Fruit fly (Drosophila melanogaster) whole organism, embryonic: Measurements from ENCODE around the gene CG11842.

Experiments used
- ATbp ChIP-seq: fragments of 200-800 bp; sonication (Bioruptor generic); optimal IDR thresholded peaks from 2 replicates; lab custom pipeline; 2017; ENCODE audit warnings: missing biosample characterization, mild to moderate bottlenecking, missing genetic modification characterization, missing genetic modification reagents
- CG1024 ChIP-seq: fragments of 200-800 bp; sonication (Bioruptor generic); IDR thresholded peaks from 2 replicates; pipeline ENCODE4 v1.3.6; 2022; ENCODE audit warnings: missing biosample characterization, missing genetic modification characterization
- CG10366 ChIP-seq: fragments of 200-800 bp; sonication (Bioruptor generic); IDR thresholded peaks from 2 replicates; pipeline ENCODE4 v1.3.6; 2022; ENCODE audit warnings: missing biosample characterization, missing genetic modification characterization
- CG12942 ChIP-seq: fragments of 200-800 bp; sonication (Bioruptor generic); optimal IDR thresholded peaks from 3 replicates; lab custom pipeline; 2016; ENCODE audit warnings: missing biosample characterization, missing genetic modification characterization
- CG13424 ChIP-seq: fragments of 200-800 bp; sonication (Bioruptor generic); optimal IDR thresholded peaks from 2 replicates; lab custom pipeline; 2019; ENCODE audit warnings: missing biosample characterization, mild to moderate bottlenecking, missing genetic modification characterization, moderate library complexity
- CG14014 ChIP-seq: fragments of 200-800 bp; sonication (Bioruptor generic); IDR thresholded peaks from 2 replicates; pipeline ENCODE4 v1.3.6; 2022; ENCODE audit warnings: missing biosample characterization, missing genetic modification characterization
- CG14441 ChIP-seq: fragments of 200-800 bp; sonication (Bioruptor generic); IDR thresholded peaks from 2 replicates; pipeline ENCODE4 v1.3.6; 2022; ENCODE audit warnings: missing biosample characterization, missing genetic modification characterization
- CG14860 ChIP-seq: fragments of 200-800 bp; sonication (Bioruptor generic); IDR thresholded peaks from 3 replicates; pipeline ENCODE4 v1.3.6; 2022; ENCODE audit warnings: missing biosample characterization, missing genetic modification characterization; ENCODE audit not compliant: partially characterized antibody
- CG14965 ChIP-seq: fragments of 200-800 bp; sonication (Bioruptor generic); optimal IDR thresholded peaks from 2 replicates; lab custom pipeline; 2016; ENCODE audit warnings: missing biosample characterization, missing genetic modification characterization, borderline replicate concordance
- CG15269 ChIP-seq: fragments of 200-800 bp; sonication (Bioruptor generic); optimal IDR thresholded peaks from 2 replicates; lab custom pipeline; 2018; ENCODE audit warnings: missing biosample characterization, mild to moderate bottlenecking, missing genetic modification characterization, moderate library complexity
- CG1529 ChIP-seq: fragments of 200-800 bp; sonication (Bioruptor generic); optimal IDR thresholded peaks from 3 replicates; lab custom pipeline; 2018; ENCODE audit warnings: missing biosample characterization, missing genetic modification characterization
- CG17829 ChIP-seq: fragments of 200-800 bp; optimal IDR thresholded peaks from 2 replicates; lab custom pipeline; 2019; ENCODE audit warnings: missing biosample characterization, mild to moderate bottlenecking, missing genetic modification characterization, moderate library complexity
- CG18619 ChIP-seq: fragments of 200-800 bp; sonication (Bioruptor generic); optimal IDR thresholded peaks from 3 replicates; lab custom pipeline; 2017; ENCODE audit warnings: missing biosample characterization, mild to moderate bottlenecking, missing genetic modification characterization
- CG18764 ChIP-seq: fragments of 200-800 bp; sonication (Bioruptor generic); optimal IDR thresholded peaks from 3 replicates; lab custom pipeline; 2016; ENCODE audit warnings: missing biosample characterization, missing genetic modification characterization
- CG30431 ChIP-seq: fragments of 200-800 bp; sonication (Bioruptor generic); optimal IDR thresholded peaks from 2 replicates; lab custom pipeline; 2017; ENCODE audit warnings: missing biosample characterization, missing genetic modification characterization
- CG43689 ChIP-seq: fragments of 200-800 bp; sonication (Bioruptor generic); IDR thresholded peaks from 2 replicates; pipeline ENCODE4 v1.3.6; 2022; ENCODE audit warnings: missing biosample characterization, missing genetic modification characterization
- CG4617 ChIP-seq: fragments of 200-800 bp; sonication (Bioruptor generic); optimal IDR thresholded peaks from 3 replicates; lab custom pipeline; 2016; ENCODE audit warnings: missing biosample characterization, missing genetic modification characterization, borderline replicate concordance
- CG5180 ChIP-seq: fragments of 200-800 bp; sonication (Bioruptor generic); optimal IDR thresholded peaks from 3 replicates; lab custom pipeline; 2017; ENCODE audit warnings: missing biosample characterization, missing genetic modification characterization, mild to moderate bottlenecking, moderate library complexity, missing genetic modification reagents
- CG8924 ChIP-seq: fragments of 200-800 bp; optimal IDR thresholded peaks from 3 replicates; lab custom pipeline; 2019; ENCODE audit warnings: missing biosample characterization, mild to moderate bottlenecking, missing genetic modification characterization, moderate library complexity
- CHES-1-like ChIP-seq: fragments of 200-800 bp; sonication (Bioruptor generic); optimal IDR thresholded peaks from 2 replicates; lab custom pipeline; 2016; ENCODE audit warnings: missing biosample characterization, missing genetic modification characterization
- CTCF ChIP-seq: fragments of 200-800 bp; sonication (Bioruptor generic); optimal IDR thresholded peaks from 2 replicates; lab custom pipeline; 2017; ENCODE audit warnings: missing biosample characterization, mild to moderate bottlenecking, missing genetic modification characterization, moderate library complexity
- Dip2 ChIP-seq: fragments of 200-800 bp; sonication (Bioruptor generic); IDR thresholded peaks from 2 replicates; pipeline ENCODE4 v1.3.6; 2022; ENCODE audit warnings: missing biosample characterization, missing genetic modification characterization
- ERR ChIP-seq: fragments of 200-800 bp; sonication (Bioruptor generic); optimal IDR thresholded peaks from 2 replicates; lab custom pipeline; 2016; ENCODE audit warnings: missing biosample characterization, missing genetic modification characterization
- Fer1 ChIP-seq: fragments of 200-800 bp; sonication (Bioruptor generic); optimal IDR thresholded peaks from 2 replicates; lab custom pipeline; 2017; ENCODE audit warnings: missing biosample characterization, mild to moderate bottlenecking, missing genetic modification characterization
- GATAe ChIP-seq: fragments of 200-800 bp; sonication (Bioruptor generic); conservative IDR thresholded peaks from 2 replicates; pipeline ENCODE4 v1.3.6; 2022; ENCODE audit warnings: missing biosample characterization, missing genetic modification characterization
- H15 ChIP-seq: fragments of 200-800 bp; sonication (Bioruptor generic); IDR thresholded peaks from 3 replicates; pipeline ENCODE4 v1.3.6; 2022; ENCODE audit warnings: missing biosample characterization, missing genetic modification characterization
- Hmx ChIP-seq: fragments of 200-800 bp; sonication (Bioruptor generic); optimal IDR thresholded peaks from 2 replicates; lab custom pipeline; 2016; ENCODE audit warnings: missing biosample characterization, missing genetic modification characterization
- Meics ChIP-seq: fragments of 200-800 bp; sonication (Bioruptor generic); optimal IDR thresholded peaks from 2 replicates; lab custom pipeline; 2017; ENCODE audit warnings: missing biosample characterization, mild to moderate bottlenecking, missing genetic modification characterization
- Nf-YB ChIP-seq: fragments of 200-800 bp; sonication (Bioruptor generic); optimal IDR thresholded peaks from 3 replicates; lab custom pipeline; 2019; ENCODE audit warnings: missing biosample characterization, mild to moderate bottlenecking, missing genetic modification characterization, moderate library complexity
- Vsx1 ChIP-seq: fragments of 200-800 bp; sonication (Bioruptor generic); optimal IDR thresholded peaks from 2 replicates; lab custom pipeline; 2017; ENCODE audit warnings: missing biosample characterization, mild to moderate bottlenecking, missing genetic modification characterization, missing genetic modification reagents
- YL-1 ChIP-seq: fragments of 200-800 bp; sonication (Bioruptor generic); optimal IDR thresholded peaks from 3 replicates; lab custom pipeline; 2017; ENCODE audit warnings: missing biosample characterization, mild to moderate bottlenecking, missing genetic modification characterization
- aop ChIP-seq: fragments of 200-800 bp; sonication (Bioruptor generic); IDR thresholded peaks from 2 replicates; pipeline ENCODE4 v1.3.6; 2022; ENCODE audit warnings: missing biosample characterization, missing genetic modification characterization
- ase ChIP-seq: fragments of 200-800 bp; sonication (Bioruptor generic); IDR thresholded peaks from 3 replicates; pipeline ENCODE4 v1.3.6; 2022; ENCODE audit warnings: missing biosample characterization, missing genetic modification characterization
- cad ChIP-seq: fragments of >200 bp; optimal IDR thresholded peaks from 2 replicates; lab custom pipeline; 2017; ENCODE audit warnings: missing biosample characterization, missing genetic modification characterization
- cato ChIP-seq: fragments of 200-800 bp; sonication (Bioruptor generic); optimal IDR thresholded peaks from 2 replicates; lab custom pipeline; 2016; ENCODE audit warnings: missing biosample characterization, missing genetic modification characterization, borderline replicate concordance
- ci ChIP-seq: fragments of 200-800 bp; sonication (Bioruptor generic); IDR thresholded peaks from 3 replicates; pipeline ENCODE4 v1.3.6; 2022; ENCODE audit warnings: missing biosample characterization, missing genetic modification characterization
- dmrt11E ChIP-seq: fragments of 200-800 bp; sonication (Bioruptor generic); optimal IDR thresholded peaks from 3 replicates; lab custom pipeline; 2018; ENCODE audit warnings: missing biosample characterization, mild to moderate bottlenecking, missing genetic modification characterization, moderate library complexity
- grn ChIP-seq: fragments of 200-800 bp; sonication (Bioruptor generic); optimal IDR thresholded peaks from 3 replicates; lab custom pipeline; 2017; ENCODE audit warnings: missing biosample characterization, missing genetic modification characterization
- her ChIP-seq: fragments of 200-800 bp; sonication (Bioruptor generic); optimal IDR thresholded peaks from 2 replicates; lab custom pipeline; 2016; ENCODE audit warnings: missing biosample characterization, missing genetic modification characterization
- insv ChIP-seq, 2 experiments: fragments of 200-800 bp; sonication (Bioruptor generic); optimal IDR thresholded peaks; 3 replicates each; lab custom pipeline; 2016 to 2018; ENCODE audit warnings: missing biosample characterization in 2 of 2, missing genetic modification characterization in 2 of 2
- inv ChIP-seq: fragments of 200-800 bp; sonication (Bioruptor generic); IDR thresholded peaks from 2 replicates; pipeline ENCODE4 v1.3.6; 2022; ENCODE audit warnings: missing biosample characterization, missing genetic modification characterization; ENCODE audit not compliant: partially characterized antibody
- pnt ChIP-seq: fragments of 200-800 bp; sonication (Bioruptor generic); optimal IDR thresholded peaks from 3 replicates; lab custom pipeline; 2016; ENCODE audit warnings: missing biosample characterization, missing genetic modification characterization
- prd ChIP-seq, 3 experiments: fragments of >200 bp in 2 of 3; fragments of 200-800 bp in 1 of 3; sonication (Bioruptor generic) in 1 of 3; optimal IDR thresholded peaks in 2 of 3; IDR thresholded peaks in 1 of 3; 2 replicates in 2 of 3; 3 replicates in 1 of 3; pipeline versions ENCODE4 v1.3.6 to Lab custom; 2017 to 2022; ENCODE audit warnings: missing biosample characterization in 1 of 3, missing genetic modification characterization in 1 of 3
- pros ChIP-seq: fragments of 200-800 bp; sonication (Bioruptor generic); optimal IDR thresholded peaks from 3 replicates; lab custom pipeline; 2019; ENCODE audit warnings: missing biosample characterization, mild to moderate bottlenecking, missing genetic modification characterization, moderate library complexity
- pzg ChIP-seq: fragments of 200-800 bp; sonication (Bioruptor generic); optimal IDR thresholded peaks from 3 replicates; lab custom pipeline; 2018; ENCODE audit warnings: missing biosample characterization, mild to moderate bottlenecking, missing genetic modification characterization, moderate library complexity
- sna ChIP-seq: fragments of 200-800 bp; sonication (Bioruptor generic); IDR thresholded peaks from 2 replicates; pipeline ENCODE4 v1.3.6; 2022; ENCODE audit warnings: missing biosample characterization, missing genetic modification characterization; ENCODE audit not compliant: partially characterized antibody
- sr ChIP-seq: fragments of 200-800 bp; sonication (Bioruptor generic); IDR thresholded peaks from 3 replicates; pipeline ENCODE4 v1.3.6; 2022; ENCODE audit warnings: missing biosample characterization, missing genetic modification characterization
- tup ChIP-seq: fragments of 200-800 bp; sonication (Bioruptor generic); optimal IDR thresholded peaks from 2 replicates; lab custom pipeline; 2016; ENCODE audit warnings: missing biosample characterization, mild to moderate bottlenecking, missing genetic modification characterization, moderate library complexity
- yki ChIP-seq: fragments of >200 bp; optimal IDR thresholded peaks from 3 replicates; lab custom pipeline; 2018
- z ChIP-seq: fragments of 200-800 bp; sonication (Bioruptor generic); IDR thresholded peaks from 3 replicates; pipeline ENCODE4 v1.3.6; 2022; ENCODE audit warnings: missing biosample characterization, missing genetic modification characterization

The CG11842 gene

DNA sequence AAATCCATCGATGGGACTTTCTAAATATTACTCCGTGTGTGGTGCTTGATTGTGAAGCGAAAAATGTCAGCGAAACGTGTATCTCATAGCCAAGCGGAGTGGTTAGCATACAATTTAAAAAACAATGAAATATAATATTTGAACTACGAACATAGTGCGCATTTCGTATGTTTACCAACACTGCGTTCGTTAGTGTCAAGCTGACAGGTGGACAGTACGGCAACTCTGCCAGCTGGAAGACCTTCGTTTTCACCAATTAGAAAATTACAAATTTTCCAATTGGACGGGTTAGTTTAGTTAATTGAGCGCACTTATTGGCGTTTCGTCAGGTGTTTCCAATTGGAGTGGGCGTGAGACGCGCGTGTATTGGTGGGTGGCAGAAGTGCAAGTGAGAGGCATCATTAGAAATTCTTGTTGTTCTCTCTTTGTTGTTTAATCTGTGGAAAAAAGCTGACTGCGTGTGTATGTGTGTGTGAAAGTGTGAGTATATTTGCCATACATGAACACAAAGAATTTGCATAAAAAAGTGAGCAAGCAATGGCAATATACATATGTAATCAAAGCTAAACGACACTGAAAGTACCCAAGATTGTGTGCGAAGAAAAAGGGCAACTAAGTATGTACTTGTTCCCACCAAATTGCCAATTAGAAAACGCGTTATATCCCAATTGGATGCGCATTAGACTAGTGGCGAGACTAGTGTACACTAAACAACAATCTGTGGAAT, 12.6 kb upstream of the CG11842 start (continued):
- TF ChIP-seq CG14014 (GFP tag; lab: Robert Waterston, UW) (peak; percentile 20; the same call in 1 of the 2 replicates), cato (GFP tag; lab: Kevin White, UChicago) (no peak), CG1024 (no peak), GATAe (GFP tag; lab: Robert Waterston, UW) (no peak), CG13424 (no peak), Nf-YB (GFP tag; lab: Kevin White, UChicago) (peak; percentile 54), ase (GFP tag; lab: Robert Waterston, UW) (no peak), Vsx1 (GFP tag; lab: Kevin White, UChicago) (peak; percentile 24), inv (GFP tag; lab: Robert Waterston, UW) (no peak), CHES-1-like (peak; percentile 46), CG12942 (GFP tag; lab: Kevin White, UChicago) (no peak), Dip2 (GFP tag; lab: Robert Waterston, UW) (no peak), CG15269 (no peak), ERR (GFP tag; lab: Kevin White, UChicago) (peak; percentile 62), CG14965 (GFP tag; lab: Kevin White, UChicago) (no peak), CG30431 (GFP tag; lab: Kevin White, UChicago) (no peak), CG10366 (GFP tag; lab: Robert Waterston, UW) (no peak), CG8924 (peak; percentile 8), insv (GFP tag; optimal IDR thresholded peaks at IDR 0.05; lab: Kevin White, UChicago) (peak; percentile 99), sr (GFP tag; lab: Robert Waterston, UW) (no peak), H15 (GFP tag; lab: Robert Waterston, UW) (no peak), CG14860 (GFP tag; lab: Robert Waterston, UW) (no peak), pzg (GFP tag; lab: Kevin White, UChicago) (peak; percentile 62), CG18619 (no peak), Fer1 (GFP tag; lab: Kevin White, UChicago) (no peak), her (GFP tag; lab: Kevin White, UChicago) (no peak), YL-1 (peak; percentile 45), sna (GFP tag; lab: Robert Waterston, UW) (0 out of 2 replicates have a peak, but pooled peaks have one; percentile 30), CG5180 (GFP tag; lab: Kevin White, UChicago) (no peak), CG43689 (GFP tag; lab: Robert Waterston, UW) (no peak), CTCF (no peak), cad (GFP tag; lab: Kevin White, UChicago) (no peak), ci (GFP tag; lab: Robert Waterston, UW) (peak; percentile 48; the same call in 2 of the 3 replicates), grn (no peak), tup (GFP tag; lab: Kevin White, UChicago) (peak; percentile 53), CG14441 (GFP tag; lab: Robert Waterston, UW) (0 out of 2 replicates have a peak, but pooled peaks have one; percentile 12), CG4617 (GFP tag; lab: Kevin White, UChicago) (peak; percentile 41), pros (GFP tag; lab: Kevin White, UChicago) (no peak), pnt (no peak), CG17829 (tag; lab: Kevin White, UChicago) (peak; percentile 19), CG18764 (GFP tag; lab: Kevin White, UChicago) (no peak), dmrt11E (tag; lab: Kevin White, UChicago) (peak; percentile 17), aop (GFP tag; lab: Robert Waterston, UW) (no peak), Meics (peak; percentile 24), CG1529 (GFP tag; lab: Kevin White, UChicago) (no peak), prd (optimal IDR thresholded peaks at IDR 0.05; lab: Kevin White, UChicago) (no peak), prd (GFP tag; IDR thresholded peaks at IDR 0.05; lab: Robert Waterston, UW) (0 out of 3 replicates have a peak, but pooled peaks have one; percentile 17), ATbp (no peak), Hmx (GFP tag; lab: Kevin White, UChicago) (peak; percentile 16), yki (no peak), z (no peak)
